Fruit fly (Drosophila melanogaster) whole organism, prepupa: Measurements from ENCODE around the gene mRpS2.

Source experiments
- Blimp-1 ChIP-seq: fragments of 200-800 bp; sonication (Bioruptor generic); optimal IDR thresholded peaks from 3 replicates; lab custom pipeline; 2017; ENCODE audit warnings: missing biosample characterization, missing genetic modification characterization, mild to moderate bottlenecking, moderate library complexity, missing genetic modification reagents
- CG10631 ChIP-seq: fragments of 200-800 bp; sonication (Bioruptor generic); optimal IDR thresholded peaks from 2 replicates; lab custom pipeline; 2016; ENCODE audit warnings: missing biosample characterization, missing genetic modification characterization
- CG11902 ChIP-seq: fragments of 200-800 bp; sonication (Bioruptor generic); optimal IDR thresholded peaks from 3 replicates; lab custom pipeline; 2016; ENCODE audit warnings: missing biosample characterization, missing genetic modification characterization
- CG15336 ChIP-seq: fragments of 200-800 bp; sonication (Bioruptor generic); IDR thresholded peaks from 2 replicates; pipeline ENCODE4 v1.3.6; 2022; ENCODE audit warnings: missing biosample characterization, missing genetic modification characterization
- CG16779 ChIP-seq: fragments of 200-800 bp; sonication (Bioruptor generic); optimal IDR thresholded peaks from 3 replicates; lab custom pipeline; 2017; ENCODE audit warnings: missing biosample characterization, mild to moderate bottlenecking, missing genetic modification characterization
- CG31627 ChIP-seq: fragments of 200-800 bp; sonication (Bioruptor generic); optimal IDR thresholded peaks from 3 replicates; lab custom pipeline; 2016; ENCODE audit warnings: missing biosample characterization, missing genetic modification characterization
- CG32006 ChIP-seq: fragments of 200-800 bp; sonication (Bioruptor generic); optimal IDR thresholded peaks from 3 replicates; lab custom pipeline; 2017; ENCODE audit warnings: missing biosample characterization, mild to moderate bottlenecking, missing genetic modification characterization
- CG4318 ChIP-seq: fragments of 200-800 bp; sonication (Bioruptor generic); optimal IDR thresholded peaks from 3 replicates; lab custom pipeline; 2017; ENCODE audit warnings: missing biosample characterization, mild to moderate bottlenecking, missing genetic modification characterization
- CG6808 ChIP-seq: fragments of 200-800 bp; sonication (Bioruptor generic); optimal IDR thresholded peaks from 3 replicates; lab custom pipeline; 2017; ENCODE audit warnings: missing biosample characterization, missing genetic modification characterization, mild to moderate bottlenecking, moderate library complexity, missing genetic modification reagents
- CG6854 ChIP-seq: fragments of 200-800 bp; sonication (Bioruptor generic); optimal IDR thresholded peaks from 2 replicates; lab custom pipeline; 2017; ENCODE audit warnings: missing biosample characterization, mild to moderate bottlenecking, missing genetic modification characterization
- CG7368 ChIP-seq: fragments of 200-800 bp; sonication (Bioruptor generic); optimal IDR thresholded peaks from 3 replicates; lab custom pipeline; 2016; ENCODE audit warnings: missing biosample characterization, missing genetic modification characterization
- CG8632 ChIP-seq: fragments of 200-800 bp; sonication (Bioruptor generic); optimal IDR thresholded peaks from 3 replicates; lab custom pipeline; 2016; ENCODE audit warnings: missing biosample characterization, missing genetic modification characterization
- Eip93F ChIP-seq: fragments of 200-800 bp; sonication (Bioruptor generic); optimal IDR thresholded peaks from 2 replicates; lab custom pipeline; 2016; ENCODE audit warnings: missing biosample characterization, mild to moderate bottlenecking, missing genetic modification characterization
- Ets96B ChIP-seq: fragments of 200-800 bp; optimal IDR thresholded peaks from 2 replicates; lab custom pipeline; 2019; ENCODE audit warnings: missing biosample characterization, mild to moderate bottlenecking, missing genetic modification characterization, moderate library complexity
- Gug ChIP-seq: fragments of 200-800 bp; sonication (Bioruptor generic); IDR thresholded peaks from 2 replicates; pipeline ENCODE4 v1.3.6; 2022; ENCODE audit warnings: missing biosample characterization, missing genetic modification characterization
- Hr38 ChIP-seq: sonication (Bioruptor generic); optimal IDR thresholded peaks from 2 replicates; lab custom pipeline; 2016; ENCODE audit warnings: missing biosample characterization, missing genetic modification characterization
- Hr39 ChIP-seq: fragments of 200-800 bp; sonication (Bioruptor generic); optimal IDR thresholded peaks from 2 replicates; lab custom pipeline; 2016; ENCODE audit warnings: missing biosample characterization, missing genetic modification characterization
- Met ChIP-seq: fragments of 200-800 bp; sonication (Bioruptor generic); optimal IDR thresholded peaks from 3 replicates; lab custom pipeline; 2016; ENCODE audit warnings: missing biosample characterization, missing genetic modification characterization
- OdsH ChIP-seq: fragments of 200-800 bp; sonication (Bioruptor generic); optimal IDR thresholded peaks from 3 replicates; lab custom pipeline; 2016; ENCODE audit warnings: missing biosample characterization, missing genetic modification characterization
- Sox102F ChIP-seq: fragments of 200-800 bp; sonication (Bioruptor generic); optimal IDR thresholded peaks from 2 replicates; lab custom pipeline; 2016; ENCODE audit warnings: missing biosample characterization, mild to moderate bottlenecking, missing genetic modification characterization
- Sox14 ChIP-seq: fragments of 200-800 bp; sonication (Bioruptor generic); optimal IDR thresholded peaks from 3 replicates; lab custom pipeline; 2016; ENCODE audit warnings: missing biosample characterization, missing genetic modification characterization
- acj6 ChIP-seq: fragments of 200-800 bp; sonication (Bioruptor generic); optimal IDR thresholded peaks from 3 replicates; lab custom pipeline; 2016; ENCODE audit warnings: missing biosample characterization, missing genetic modification characterization
- cyc ChIP-seq: fragments of 200-800 bp; sonication (Bioruptor generic); optimal IDR thresholded peaks from 3 replicates; lab custom pipeline; 2016; ENCODE audit warnings: missing biosample characterization, missing genetic modification characterization
- fd59A ChIP-seq: fragments of 200-800 bp; sonication (Bioruptor generic); optimal IDR thresholded peaks from 2 replicates; lab custom pipeline; 2017; ENCODE audit warnings: missing biosample characterization, mild to moderate bottlenecking, missing genetic modification characterization, missing genetic modification reagents
- fd85E ChIP-seq: fragments of 200-800 bp; sonication (Bioruptor generic); optimal IDR thresholded peaks from 3 replicates; lab custom pipeline; 2016; ENCODE audit warnings: missing biosample characterization, missing genetic modification characterization
- fkh ChIP-seq: fragments of 200-800 bp; sonication (Bioruptor generic); optimal IDR thresholded peaks from 3 replicates; lab custom pipeline; 2017; ENCODE audit warnings: missing biosample characterization, mild to moderate bottlenecking, missing genetic modification characterization, moderate library complexity
- pdm3 ChIP-seq: fragments of 200-800 bp; sonication (Bioruptor generic); optimal IDR thresholded peaks from 3 replicates; lab custom pipeline; 2016; ENCODE audit warnings: missing biosample characterization, missing genetic modification characterization
- salr ChIP-seq, 2 experiments: fragments of 200-800 bp; sonication (Bioruptor generic); optimal IDR thresholded peaks; 3 replicates each; lab custom pipeline; 2016 to 2018; ENCODE audit warnings: missing biosample characterization in 2 of 2, missing genetic modification characterization in 2 of 2, mild to moderate bottlenecking in 1 of 2
- spab ChIP-seq: fragments of 200-800 bp; sonication (Bioruptor generic); optimal IDR thresholded peaks from 2 replicates; lab custom pipeline; 2017; ENCODE audit warnings: missing biosample characterization, mild to moderate bottlenecking, missing genetic modification characterization, missing genetic modification reagents
- ss ChIP-seq, 2 experiments: fragments of 200-800 bp; sonication (Bioruptor generic); optimal IDR thresholded peaks; 2 replicates in 1 of 2; 3 replicates in 1 of 2; lab custom pipeline; 2017 to 2018; ENCODE audit warnings: mild to moderate bottlenecking in 2 of 2, missing biosample characterization in 2 of 2, missing genetic modification characterization in 2 of 2, moderate library complexity in 1 of 2
- svp ChIP-seq: fragments of 200-800 bp; sonication (Bioruptor generic); peaks from one replicate; lab custom pipeline; 2016; ENCODE audit warnings: missing biosample characterization, missing genetic modification characterization
- vri ChIP-seq: fragments of 200-800 bp; sonication (Bioruptor generic); optimal IDR thresholded peaks from 3 replicates; lab custom pipeline; 2016; ENCODE audit warnings: missing biosample characterization, mild to moderate bottlenecking, missing genetic modification characterization

Gene mRpS2

dm6 chr2L:4850356-4850755 lies at the start of gene mRpS2, which contains the start of gene Mon1 (continued):
- TF ChIP-seq spab (peak; percentile 81), CG16779 (tag; lab: Kevin White, UChicago) (no peak), fd85E (GFP tag; lab: Kevin White, UChicago) (peak; percentile 68), salr (GFP tag; optimal IDR thresholded peaks at IDR 0.05; lab: Kevin White, UChicago) (peak; percentile 83 to 87), CG6854 (GFP tag; lab: Kevin White, UChicago) (peak; percentile 58), vri (GFP tag; lab: Kevin White, UChicago) (peak; percentile 76), ss (GFP tag; optimal IDR thresholded peaks at IDR 0.05; lab: Kevin White, UChicago) (no peak)

DNA sequence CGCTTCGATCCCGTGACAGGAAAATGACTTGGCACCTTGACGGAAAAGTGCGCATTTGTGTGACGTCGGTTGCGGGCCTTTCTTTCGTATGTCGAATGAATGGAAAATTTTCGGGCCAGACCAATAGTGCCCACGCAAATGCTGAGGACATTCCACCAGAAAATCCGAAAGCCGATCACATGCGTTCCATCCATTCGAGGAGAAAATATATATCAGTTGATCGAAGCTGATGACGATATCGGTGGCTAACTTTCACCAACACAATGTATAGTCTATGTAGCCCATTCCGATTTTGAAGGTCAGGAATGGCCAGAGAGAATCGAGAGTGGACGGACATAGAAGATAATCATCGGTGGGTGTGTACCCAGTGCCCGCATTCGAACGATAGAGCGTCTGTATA lies 47.9 kb upstream of the mRpS2 start:
- TF ChIP-seq CG6808 (GFP tag; lab: Kevin White, UChicago): no peak
- no peak for TF ChIP-seq vri (GFP tag; lab: Kevin White, UChicago)
- no peak for TF ChIP-seq Blimp-1 (GFP tag; lab: Kevin White, UChicago)
- TF ChIP-seq salr (GFP tag; optimal IDR thresholded peaks at IDR 0.05; lab: Kevin White, UChicago): no peak
- TF ChIP-seq Sox14 (GFP tag; lab: Kevin White, UChicago): no peak
- TF ChIP-seq CG4318 (GFP tag; lab: Kevin White, UChicago): no peak
- no peak for TF ChIP-seq Ets96B (tag; lab: Kevin White, UChicago)
- no peak for TF ChIP-seq Met (GFP tag; lab: Kevin White, UChicago)
- no peak for TF ChIP-seq pdm3 (GFP tag; lab: Kevin White, UChicago)
- TF ChIP-seq CG7368 (GFP tag; lab: Kevin White, UChicago): no peak
- no peak for TF ChIP-seq OdsH (GFP tag; lab: Kevin White, UChicago)
- TF ChIP-seq Hr38 (GFP tag; lab: Kevin White, UChicago): no peak
- no peak for TF ChIP-seq Gug (GFP tag; lab: Robert Waterston, UW)
- no peak for TF ChIP-seq fkh
- TF ChIP-seq Hr39 (GFP tag; lab: Kevin White, UChicago): no peak
- TF ChIP-seq ss (GFP tag; optimal IDR thresholded peaks at IDR 0.05; lab: Kevin White, UChicago): no peak

DNA sequence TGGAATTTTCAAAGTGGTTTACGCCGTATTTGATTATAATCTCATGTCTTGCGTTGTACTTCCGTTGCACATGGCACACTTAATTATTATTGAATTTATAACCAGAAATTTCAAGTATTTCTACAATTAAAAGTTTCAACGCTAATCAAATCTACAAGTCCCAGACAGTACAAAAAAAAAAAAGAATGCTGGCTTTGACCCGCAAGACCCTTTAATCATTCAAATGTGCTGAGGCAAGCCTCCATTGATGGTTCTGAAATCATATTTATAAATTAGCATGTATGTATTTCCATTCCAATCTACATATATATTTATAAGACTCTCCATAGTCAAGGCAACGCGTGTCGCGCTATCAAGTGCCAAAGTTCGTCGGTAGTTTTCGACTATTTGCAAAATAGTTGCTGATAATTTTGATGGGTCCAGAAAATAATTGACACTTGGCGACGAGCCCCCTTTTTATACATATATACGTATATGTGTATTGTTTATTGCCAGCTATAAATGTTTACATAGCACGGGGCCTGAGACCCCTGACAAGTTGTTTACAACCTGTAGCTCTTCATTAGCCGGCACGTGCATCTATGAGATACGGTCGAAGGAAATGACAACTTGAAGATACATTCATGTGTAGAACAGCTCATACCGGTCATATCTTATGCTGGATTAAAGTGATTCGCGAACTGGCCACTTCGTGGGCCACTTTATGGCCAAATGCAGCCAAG lies 46.4 kb upstream of the mRpS2 start:
- peak; percentile 29 for TF ChIP-seq fkh
- no peak for TF ChIP-seq Sox102F
- no peak for TF ChIP-seq CG31627
- TF ChIP-seq cyc (GFP tag; lab: Kevin White, UChicago): no peak
- TF ChIP-seq svp (GFP tag; lab: Kevin White, UChicago): peak; percentile 83

- TF ChIP-seq CG15336 (GFP tag; lab: Robert Waterston, UW) (no peak), CG8632 (no peak), acj6 (no peak), CG6854 (GFP tag; lab: Kevin White, UChicago) (no peak), OdsH (GFP tag; lab: Kevin White, UChicago) (no peak), Eip93F (GFP tag; lab: Kevin White, UChicago) (no peak), CG32006 (GFP tag; lab: Kevin White, UChicago) (no peak), CG11902 (GFP tag; lab: Kevin White, UChicago) (no peak), salr (GFP tag; optimal IDR thresholded peaks at IDR 0.05; lab: Kevin White, UChicago) (no peak), fd59A (GFP tag; lab: Kevin White, UChicago) (no peak), Sox102F (no peak), CG4318 (GFP tag; lab: Kevin White, UChicago) (no peak), Ets96B (tag; lab: Kevin White, UChicago) (no peak), Met (GFP tag; lab: Kevin White, UChicago) (no peak), CG10631 (GFP tag; lab: Kevin White, UChicago) (no peak)
Observed at dm6 chr2L:4895902-4896301, 45.7 kb upstream of the mRpS2 start.
